Fruit fly (Drosophila melanogaster) Kc167 (cell line): ENCODE results near the gene bun.

Experiments
- Myc ChIP-seq: fragments of >200 bp; optimal IDR thresholded peaks from 2 replicates; lab custom pipeline; 2017; ENCODE audit warnings: missing external identifiers
- Sin3A ChIP-seq: fragments of >200 bp; optimal IDR thresholded peaks from 2 replicates; lab custom pipeline; 2018; ENCODE audit warnings: missing external identifiers
- insv ChIP-seq: fragments of >200 bp; optimal IDR thresholded peaks from 3 replicates; lab custom pipeline; 2018; ENCODE audit warnings: missing external identifiers
- psq ChIP-seq: fragments of >200 bp; optimal IDR thresholded peaks from 2 replicates; lab custom pipeline; 2017; ENCODE audit warnings: missing external identifiers

- TF ChIP-seq Sin3A (lab: Kevin White, UChicago) = no peak
- no peak for TF ChIP-seq insv
- TF ChIP-seq psq (lab: Kevin White, UChicago) = no peak
- no peak for TF ChIP-seq Myc
These were observed 111.9 kb downstream of the bun start, which contains the start of gene SC35 for dm6 chr2L:12434535-12434938.
